Fruit fly (Drosophila melanogaster) ovary, adult (tissue): Measurements from ENCODE around the gene CG12985.
"Not testable (repeated sequence)": the region's sequence is repeated elsewhere in the genome, so short reads cannot be mapped to it uniquely, and the experiment has no call there.

Source experiments
- CG17801 ChIP-seq: fragments of 200-800 bp; optimal IDR thresholded peaks from 2 replicates; lab custom pipeline; 2019; ENCODE audit warnings: missing biosample characterization, mild to moderate bottlenecking, missing genetic modification characterization, moderate library complexity; ENCODE audit not compliant: partially characterized antibody

Gene CG12985

DNA sequence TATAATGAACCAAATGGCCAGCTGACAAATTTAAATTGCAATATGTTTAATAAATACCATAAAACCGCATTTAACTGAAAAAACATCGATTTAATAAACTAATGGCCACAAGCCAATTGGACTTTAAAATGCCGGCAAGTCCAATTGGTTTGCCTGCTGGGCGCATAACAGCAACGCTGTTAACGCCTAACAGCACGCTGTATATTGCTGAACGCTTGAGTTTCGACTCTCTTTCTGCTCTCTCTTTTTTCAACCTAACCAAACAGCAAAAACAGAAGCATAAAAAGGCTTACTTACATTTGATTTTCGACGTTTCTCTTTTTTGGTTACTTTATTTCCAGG is 2.6 kb downstream of the CG12985 start:
- no peak for TF ChIP-seq CG17801 (GFP tag; lab: Kevin White, UChicago)

DNA sequence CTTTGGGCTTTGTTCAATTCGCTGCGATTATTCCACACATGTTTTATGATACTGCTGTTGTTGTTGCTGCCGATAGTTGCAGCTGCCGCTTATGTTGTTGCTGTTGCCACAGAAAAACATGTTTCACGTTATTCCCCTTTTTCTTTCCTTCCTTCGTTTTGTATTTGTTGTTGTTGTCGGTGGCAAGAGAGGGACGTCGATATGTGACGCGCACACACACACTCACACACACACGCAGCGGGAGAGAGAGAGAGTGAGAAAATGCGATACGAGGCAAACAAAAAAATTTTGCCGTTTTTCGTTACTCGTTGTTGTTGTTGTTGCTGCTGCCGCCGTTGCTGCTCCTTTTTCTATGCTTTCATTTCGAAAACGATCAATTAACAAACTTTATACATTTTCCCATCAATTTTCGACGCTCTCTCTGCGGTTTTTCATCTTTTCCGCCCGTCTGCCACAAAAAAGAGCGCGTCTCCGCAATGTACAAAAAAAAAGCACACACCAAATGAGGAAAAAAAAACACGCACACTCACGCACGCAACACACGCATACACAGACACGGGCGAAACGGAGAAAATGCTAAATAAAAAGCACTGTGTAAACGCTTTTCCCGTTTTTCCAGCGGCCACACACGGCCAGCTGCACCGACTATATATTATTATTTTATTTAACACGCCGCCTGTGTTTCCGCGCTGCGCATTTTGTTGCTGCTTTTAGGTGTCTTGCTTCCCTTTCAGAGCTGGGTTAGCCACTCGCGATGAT is 3.1 kb downstream of the CG12985 start:
- peak; percentile 29 for TF ChIP-seq CG17801 (GFP tag; lab: Kevin White, UChicago)

DNA sequence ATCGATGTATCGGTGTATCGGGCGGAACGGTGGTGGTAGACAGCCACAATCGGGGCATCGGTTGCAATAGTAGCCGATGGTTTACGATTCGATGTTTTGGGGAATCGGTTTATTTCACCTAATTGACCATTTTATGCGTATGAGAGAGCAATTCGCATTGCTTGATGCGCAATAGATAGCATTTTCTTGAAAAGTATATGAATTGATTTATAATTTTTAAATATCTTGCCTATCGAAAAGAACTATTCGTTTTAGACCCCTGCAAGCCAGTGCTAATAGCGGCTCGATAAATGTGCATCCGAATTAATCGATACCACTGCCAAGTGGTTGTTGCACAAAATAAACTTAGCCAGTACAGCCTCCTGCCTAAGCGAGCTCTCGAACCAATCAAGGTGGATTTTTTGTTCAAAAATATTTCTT is 3.7 kb downstream of the CG12985 start, which contains the start of gene mnb:
mnb (minus strand) TSS at position 15 of the 420 bp plus-strand sequence.
- TF ChIP-seq CG17801 (GFP tag; lab: Kevin White, UChicago): no peak

DNA sequence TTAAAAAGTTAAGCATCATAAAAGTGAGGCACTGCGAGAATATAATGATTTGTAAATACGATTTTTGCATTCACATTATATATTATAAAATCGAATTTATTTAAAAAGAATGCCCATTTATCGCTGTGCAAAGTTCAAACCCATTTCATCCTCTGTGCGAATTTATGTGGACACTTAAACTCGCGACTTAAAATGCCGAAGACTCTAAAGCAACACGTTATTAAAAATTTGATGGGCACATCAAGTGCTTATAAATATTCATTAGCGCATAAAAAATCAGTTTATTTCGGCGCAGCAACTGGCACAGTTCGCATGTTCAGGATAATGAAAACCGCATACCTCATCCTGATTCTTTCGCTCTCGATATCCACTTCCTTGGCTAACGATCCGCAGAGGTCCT is 4.4 kb downstream of the CG12985 start, which contains the start of gene CG6788:
CG6788 (plus strand) TSS at position 301 of the 400 bp plus-strand sequence.
- TF ChIP-seq CG17801 (GFP tag; lab: Kevin White, UChicago): no peak

DNA sequence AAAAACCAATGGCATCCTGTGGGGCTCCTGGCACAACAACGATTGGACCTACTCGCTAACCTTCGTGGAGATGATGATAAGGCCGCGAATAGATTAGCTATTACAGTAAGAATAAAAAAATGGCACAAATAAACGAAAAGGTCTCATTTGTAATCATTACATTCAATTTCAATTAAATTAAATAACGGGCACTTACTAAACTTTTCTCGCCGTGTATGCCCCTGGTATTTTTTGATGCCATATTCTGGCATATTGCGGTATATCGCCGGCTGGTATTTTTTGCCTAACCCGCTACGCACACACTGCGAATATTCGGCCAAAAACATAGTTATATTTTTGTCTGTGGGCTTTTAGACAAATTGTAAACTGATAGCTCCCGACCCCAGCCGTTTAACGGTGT is 5.7 kb downstream of the CG12985 start, which contains the start of gene Gss1:
Gss1 (plus strand) TSS at position 301 of the 400 bp plus-strand sequence.
- not testable (repeated sequence) for TF ChIP-seq CG17801 (GFP tag; lab: Kevin White, UChicago)

DNA sequence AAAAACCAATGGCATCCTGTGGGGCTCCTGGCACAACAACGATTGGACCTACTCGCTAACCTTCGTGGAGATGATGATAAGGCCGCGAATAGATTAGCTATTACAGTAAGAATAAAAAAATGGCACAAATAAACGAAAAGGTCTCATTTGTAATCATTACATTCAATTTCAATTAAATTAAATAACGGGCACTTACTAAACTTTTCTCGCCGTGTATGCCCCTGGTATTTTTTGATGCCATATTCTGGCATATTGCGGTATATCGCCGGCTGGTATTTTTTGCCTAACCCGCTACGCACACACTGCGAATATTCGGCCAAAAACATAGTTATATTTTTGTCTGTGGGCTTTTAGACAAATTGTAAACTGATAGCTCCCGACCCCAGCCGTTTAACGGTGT is 15.9 kb downstream of the CG12985 start, which contains the start of gene Gss2:
Gss2 (plus strand) TSS at position 301 of the 400 bp plus-strand sequence.
- TF ChIP-seq CG17801 (GFP tag; lab: Kevin White, UChicago): not testable (repeated sequence)

DNA sequence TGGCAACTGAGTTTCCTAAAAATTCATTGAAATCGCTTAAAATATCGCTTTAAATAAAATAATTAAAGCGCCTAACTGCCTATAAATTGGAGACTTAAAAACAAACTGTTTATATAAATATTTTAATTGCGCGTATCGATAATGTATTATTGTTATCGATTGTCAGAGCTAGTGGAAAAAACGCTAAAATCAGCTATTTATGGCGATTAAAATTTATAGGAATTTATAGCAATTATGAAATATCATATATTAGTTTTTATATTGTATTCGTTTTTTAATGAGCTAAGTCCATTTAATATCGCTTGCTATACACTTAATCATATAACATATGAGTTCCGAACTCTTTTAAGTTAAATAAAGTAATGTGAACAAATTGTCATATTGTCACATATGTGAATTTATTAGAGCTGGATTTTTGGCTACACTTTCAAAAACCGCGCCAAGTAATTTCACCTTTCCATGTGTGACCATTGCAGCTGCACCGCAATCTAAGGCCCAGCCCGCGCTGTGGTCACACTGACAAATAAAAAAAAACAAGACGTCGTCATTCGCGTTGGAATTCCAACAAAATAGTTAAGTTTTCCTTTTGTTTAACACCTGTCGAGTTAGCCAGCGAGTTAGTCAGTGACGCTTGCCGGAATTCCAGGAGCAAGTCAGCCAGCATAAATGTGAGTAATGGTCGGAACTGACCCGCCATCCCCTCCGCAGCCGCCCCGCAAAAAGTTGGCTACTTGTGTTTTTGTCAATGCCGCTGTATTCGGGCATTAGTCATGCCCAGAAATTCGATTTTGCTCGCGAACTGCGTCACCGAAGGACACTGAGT is 23.9 kb downstream of the CG12985 start, which contains the start of the genes CG7772 and Vps4:
CG7772 (minus strand) TSS at position 78 of the 823 bp plus-strand sequence.
Vps4 (plus strand) TSS at position 509 of the 823 bp plus-strand sequence.
- TF ChIP-seq CG17801 (GFP tag; lab: Kevin White, UChicago): peak; percentile 19

DNA sequence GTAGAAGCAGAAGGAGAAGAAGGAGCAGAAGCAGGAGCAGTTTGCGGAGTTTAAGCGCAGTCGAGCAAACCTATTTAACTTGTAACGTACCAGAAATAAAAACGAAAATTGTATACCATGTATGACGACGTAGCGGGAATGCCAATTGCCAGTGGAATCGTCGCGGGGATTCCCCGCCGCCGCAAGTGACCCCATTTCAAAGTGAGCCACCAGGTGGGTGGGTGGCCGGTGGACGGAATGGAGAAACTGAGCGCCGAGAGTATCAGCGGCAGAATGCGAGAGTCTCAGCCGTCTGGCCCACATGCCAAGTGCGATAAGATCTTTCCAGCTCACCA is 27.1 kb downstream of the CG12985 start:
- TF ChIP-seq CG17801 (GFP tag; lab: Kevin White, UChicago): no peak

DNA sequence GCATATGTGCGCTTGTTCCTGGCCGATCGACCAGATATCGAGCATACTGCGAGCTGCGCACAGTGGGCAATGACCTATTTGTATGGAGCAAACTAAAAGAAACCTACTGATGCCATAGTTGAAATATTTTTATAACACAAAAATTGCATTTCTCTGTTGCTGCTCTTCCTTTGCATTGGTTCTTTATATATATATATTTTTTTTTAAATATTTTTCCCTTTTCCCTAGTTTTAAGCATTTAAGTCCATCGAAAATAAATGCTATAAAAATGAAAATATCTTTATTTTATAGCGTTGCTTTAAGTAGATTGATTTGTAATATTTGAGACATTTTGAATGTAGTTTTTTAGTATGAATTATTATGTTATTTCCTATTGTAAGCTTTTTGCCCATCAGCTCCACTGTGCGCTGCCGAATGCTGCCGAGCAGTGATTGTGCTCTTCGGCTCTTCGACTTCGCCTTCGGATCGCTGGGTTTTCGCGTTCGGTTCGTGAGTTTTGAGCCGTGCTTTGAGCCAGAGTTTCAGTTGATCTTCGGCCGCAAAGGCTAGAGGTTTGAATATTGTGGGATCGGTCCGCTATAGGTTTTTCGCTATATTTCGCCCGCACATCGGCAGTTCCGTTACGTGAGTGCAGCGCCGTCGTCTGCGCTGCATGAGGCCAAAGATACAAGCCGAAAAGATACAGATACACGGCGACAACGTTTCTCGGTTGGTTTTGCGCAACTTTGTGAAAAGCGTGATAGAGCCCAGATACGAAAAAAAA is 27.6 kb downstream of the CG12985 start, which contains the start of gene CG6847:
CG6847 (plus strand) TSS at position 522 of the 763 bp plus-strand sequence.
- peak; percentile 27 for TF ChIP-seq CG17801 (GFP tag; lab: Kevin White, UChicago)

DNA sequence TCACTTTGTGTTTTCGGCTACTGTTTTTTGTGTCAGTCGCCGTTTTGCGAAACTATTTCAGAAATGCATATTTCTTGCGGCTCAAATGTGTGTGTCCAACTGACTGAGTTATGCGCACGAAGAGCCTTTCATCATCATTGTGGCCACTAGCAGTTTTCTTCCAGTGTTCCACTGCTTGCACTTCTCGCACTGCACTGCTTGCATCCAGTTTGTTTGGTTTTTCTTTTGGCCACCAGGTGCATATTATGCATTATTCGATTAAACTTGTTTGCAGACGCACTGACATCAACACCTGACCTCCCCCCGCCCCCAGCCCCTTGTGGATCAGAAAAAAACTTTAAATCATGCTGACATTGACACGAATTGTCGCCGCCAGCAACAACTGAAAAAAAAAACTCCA is 29.0 kb downstream of the CG12985 start:
- no peak for TF ChIP-seq CG17801 (GFP tag; lab: Kevin White, UChicago)

DNA sequence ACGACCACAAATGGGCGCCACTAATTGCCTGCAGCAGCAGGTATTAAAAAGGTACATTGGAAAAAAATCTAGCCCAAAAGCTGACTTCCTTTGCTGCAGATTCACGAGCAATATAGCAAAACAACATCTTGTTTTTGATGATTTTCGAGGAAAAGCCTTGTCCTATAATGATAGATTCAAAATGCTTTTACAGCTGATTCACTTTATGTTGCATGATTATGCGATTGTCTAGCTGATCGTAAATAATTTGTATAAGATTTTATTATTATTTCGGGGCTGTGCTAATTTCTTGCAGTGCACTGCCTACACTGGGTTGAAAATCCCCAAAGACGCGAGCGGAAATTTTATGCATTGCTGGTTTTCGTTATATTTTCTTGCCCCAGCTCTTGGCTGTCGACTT is 31.0 kb downstream of the CG12985 start:
- TF ChIP-seq CG17801 (GFP tag; lab: Kevin White, UChicago): no peak

DNA sequence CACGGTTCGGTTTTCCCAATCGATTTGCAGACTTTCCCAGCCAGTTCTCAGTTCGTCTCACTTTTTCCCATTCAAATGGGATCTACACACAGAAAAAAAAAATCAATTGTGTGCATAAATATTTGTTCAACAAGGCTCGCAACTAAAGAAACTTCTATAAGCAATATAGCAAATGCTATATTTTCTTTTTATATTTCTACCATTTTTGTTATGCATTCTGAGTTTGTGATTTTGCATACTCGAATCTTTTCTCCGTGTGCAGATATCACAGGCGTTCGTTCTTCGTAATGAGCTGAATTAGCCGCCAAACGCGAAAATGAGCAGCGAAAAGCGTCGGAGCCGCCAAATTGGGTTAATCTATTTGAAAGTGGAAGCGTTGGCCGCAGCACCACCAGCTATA is 32.4 kb downstream of the CG12985 start:
- no peak for TF ChIP-seq CG17801 (GFP tag; lab: Kevin White, UChicago)

DNA sequence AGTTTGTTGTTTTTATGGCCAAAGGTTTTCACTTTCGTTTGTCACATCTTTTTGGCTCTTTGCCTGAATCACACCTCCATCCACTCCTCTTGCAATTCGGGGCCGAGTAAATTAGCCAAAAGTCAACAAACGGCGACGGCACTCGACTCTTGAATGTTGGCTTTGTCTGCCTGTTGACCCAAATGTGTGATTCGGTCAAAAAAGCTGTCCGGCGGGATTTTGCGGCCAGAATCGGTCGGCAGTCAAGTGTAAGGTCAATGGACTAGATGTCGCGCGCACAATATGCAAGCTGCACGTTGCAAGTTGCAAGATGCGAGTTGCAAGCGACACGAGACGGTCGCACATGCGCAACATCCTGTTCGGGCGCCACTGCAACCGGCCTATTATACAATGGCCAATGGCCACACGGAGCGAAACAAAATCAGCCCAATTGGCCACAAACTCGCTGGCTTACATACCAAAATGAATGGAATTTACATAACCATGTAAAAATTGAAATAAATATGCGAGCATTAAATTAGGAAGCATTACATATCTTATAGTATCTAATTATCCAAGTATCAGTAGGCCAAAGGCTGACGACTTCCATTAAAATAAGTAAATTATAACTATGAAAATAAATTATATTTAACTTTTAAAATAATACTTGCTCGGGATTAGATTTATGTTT is 34.2 kb downstream of the CG12985 start:
- no peak for TF ChIP-seq CG17801 (GFP tag; lab: Kevin White, UChicago)

DNA sequence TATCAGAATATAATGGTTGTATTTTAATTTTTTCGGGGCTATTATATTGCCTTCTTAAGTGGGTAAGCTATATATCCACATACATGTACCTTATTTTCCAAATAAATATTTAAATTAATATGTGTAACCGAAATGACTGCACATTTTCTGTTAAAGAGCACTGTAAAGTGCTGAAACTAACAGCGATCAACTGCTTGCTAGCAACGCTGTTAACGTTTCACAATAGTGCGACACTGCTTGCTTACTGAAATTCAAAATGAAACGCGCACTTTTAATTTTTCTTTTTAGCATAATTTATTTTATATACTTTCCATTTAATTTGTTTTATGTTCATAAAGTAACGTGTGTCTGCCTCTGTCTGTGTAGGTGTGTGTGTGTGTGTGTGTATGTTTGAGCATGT is 40.5 kb downstream of the CG12985 start:
- no peak for TF ChIP-seq CG17801 (GFP tag; lab: Kevin White, UChicago)
